Worm (Caenorhabditis elegans) whole organism, young adult: ENCODE data around the gene abu-6.

Source experiments
- D2030.7 ChIP-seq: fragments of 200-800 bp; sonication (Bioruptor generic); IDR thresholded peaks from 2 replicates; pipeline ENCODE4 v1.3.6; 2022; ENCODE audit warnings: missing genetic modification reagents, missing genetic modification characterization, missing compliant biosample characterization
- ceh-100 ChIP-seq: fragments of 200-800 bp; sonication (Bioruptor generic); IDR thresholded peaks from 2 replicates; pipeline ENCODE4 v1.3.6; 2022; ENCODE audit warnings: missing genetic modification reagents, missing genetic modification characterization, missing compliant biosample characterization
- ceh-79 ChIP-seq: sonication (generic microtip); optimal IDR thresholded peaks from 2 replicates; lab custom pipeline; 2017; ENCODE audit warnings: mild to moderate bottlenecking, missing genetic modification characterization, missing compliant biosample characterization
- lag-1 ChIP-seq: fragments of 200-800 bp; sonication (Bioruptor generic); IDR thresholded peaks from 2 replicates; pipeline ENCODE4 v1.3.6; 2022; ENCODE audit warnings: missing genetic modification reagents, missing genetic modification characterization, missing compliant biosample characterization
- nhr-120 ChIP-seq: fragments of 200-800 bp; sonication (Bioruptor generic); IDR thresholded peaks from 2 replicates; pipeline ENCODE4 v1.3.6; 2022; ENCODE audit warnings: missing genetic modification characterization, missing compliant biosample characterization
- snpc-4 ChIP-seq, 5 experiments: fragments of 150-350 bp in 1 of 5; sonication (generic microtip) in 4 of 5; optimal IDR thresholded peaks; 2 replicates each; lab custom pipeline; 2014 to 2018; ENCODE audit warnings: missing genetic modification characterization in 5 of 5, missing biosample characterization in 3 of 5, antibody characterized with exemption in 2 of 5, mild to moderate bottlenecking in 2 of 5, missing compliant biosample characterization in 2 of 5, missing genotype in 2 of 5, moderate library complexity in 2 of 5, missing genetic modification reagents in 1 of 5
- unc-62 ChIP-seq: fragments of 150-350 bp; optimal IDR thresholded peaks from 2 replicates; lab custom pipeline; 2014; ENCODE audit warnings: missing biosample characterization, missing genetic modification reagents, missing genetic modification characterization

DNA sequence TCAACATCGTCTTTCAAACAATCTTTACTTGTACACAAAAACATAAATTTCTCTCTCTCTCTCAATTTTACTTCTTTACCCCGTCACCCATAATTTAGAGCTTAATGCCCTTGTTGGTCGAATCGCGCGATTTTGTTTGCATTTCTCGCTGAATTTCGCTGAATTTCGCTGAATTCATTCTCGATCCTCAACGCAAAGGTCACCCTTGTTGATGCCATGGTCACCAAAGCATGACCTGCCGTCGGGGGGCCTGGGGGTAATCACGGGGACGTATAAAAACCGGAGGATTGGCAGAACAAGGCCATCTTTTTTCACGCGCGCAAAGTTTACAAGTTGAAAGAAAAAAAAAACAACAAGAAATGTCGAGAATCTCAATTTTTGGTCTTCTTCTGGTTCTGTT lies 31.7 kb downstream of the abu-6 start, which contains the start of gene F14F9.8:
- no peak for TF ChIP-seq ceh-79
- TF ChIP-seq D2030.7, result no peak
- no peak for TF ChIP-seq lag-1 (GFP tag; lab: Robert Waterston, UW)
- TF ChIP-seq unc-62 (GFP tag; lab: Kevin White, UChicago), result no peak
- TF ChIP-seq ceh-100 (GFP tag; lab: Robert Waterston, UW), result no peak
- TF ChIP-seq snpc-4 (GFP tag; optimal IDR thresholded peaks at IDR 0.05; lab: Kevin White, UChicago), result no peak
- TF ChIP-seq snpc-4 (tag; optimal IDR thresholded peaks at IDR 0.05; lab: Kevin White, UChicago), result no peak
- no peak for TF ChIP-seq nhr-120 (GFP tag; lab: Robert Waterston, UW)
